Worm (Caenorhabditis elegans) whole organism, young adult: Measurements from ENCODE around the gene idh-2.

ENCODE experiments used
- D2030.7 ChIP-seq: fragments of 200-800 bp; sonication (Bioruptor generic); IDR thresholded peaks from 2 replicates; pipeline ENCODE4 v1.3.6; 2022; ENCODE audit warnings: missing genetic modification reagents, missing genetic modification characterization, missing compliant biosample characterization
- F37B4.10 ChIP-seq: fragments of 200-800 bp; sonication (Bioruptor generic); IDR thresholded peaks from 2 replicates; pipeline ENCODE4 v1.3.6; 2022; ENCODE audit warnings: missing genetic modification characterization, missing compliant biosample characterization
- ama-1 ChIP-seq, 3 experiments: fragments of 150-350 bp in 1 of 3; sonication (generic microtip) in 2 of 3; optimal IDR thresholded peaks; 2 replicates each; lab custom pipeline; 2014 to 2018; ENCODE audit warnings: missing biosample characterization in 2 of 3, missing genetic modification characterization in 2 of 3, missing genetic modification reagents in 2 of 3
- fkh-3 ChIP-seq: sonication (generic microtip); optimal IDR thresholded peaks from 2 replicates; lab custom pipeline; 2016; ENCODE audit warnings: mild to moderate bottlenecking, missing genetic modification characterization, missing compliant biosample characterization
- xnd-1 ChIP-seq: sonication (generic microtip); optimal IDR thresholded peaks from 2 replicates; lab custom pipeline; 2016; ENCODE audit warnings: missing genotype, missing genetic modification reagents, missing genetic modification characterization, missing compliant biosample characterization

ce11 chrX:11245056-11245455 lies 29.3 kb downstream of the idh-2 start:
- TF ChIP-seq D2030.7 = no peak
- TF ChIP-seq xnd-1 = no peak
- no peak for TF ChIP-seq ama-1 (optimal IDR thresholded peaks at IDR 0.05; lab: Kevin White, UChicago)
- no peak for TF ChIP-seq ama-1 (GFP tag; optimal IDR thresholded peaks at IDR 0.05; lab: Kevin White, UChicago)
- TF ChIP-seq F37B4.10 (GFP tag; lab: Robert Waterston, UW) = no peak
- TF ChIP-seq fkh-3 (tag; lab: Kevin White, UChicago) = no peak
